Worm (Caenorhabditis elegans) whole organism, L4 larva: ENCODE data around the gene zip-9.

Experiments used
- Y48G9A.11 ChIP-seq: fragments of 200-800 bp; sonication (Bioruptor generic); IDR thresholded peaks from 2 replicates; pipeline ENCODE4 v1.3.6; 2022; ENCODE audit warnings: missing genetic modification reagents, missing genetic modification characterization, missing compliant biosample characterization
- ama-1 ChIP-seq: fragments of 150-350 bp; optimal IDR thresholded peaks from 2 replicates; lab custom pipeline; 2014; ENCODE audit warnings: inconsistent platforms, mixed read lengths
- dmd-8 ChIP-seq: fragments of 200-800 bp; sonication (Bioruptor generic); IDR thresholded peaks from 2 replicates; pipeline ENCODE4 v1.3.6; 2022; ENCODE audit warnings: missing genetic modification characterization, missing compliant biosample characterization
- egl-43 ChIP-seq: fragments of 200-800 bp; sonication (Bioruptor generic); IDR thresholded peaks from 2 replicates; pipeline ENCODE4 v1.3.6; 2022; ENCODE audit warnings: missing genetic modification reagents, missing genetic modification characterization, missing compliant biosample characterization
- hif-1 ChIP-seq, 2 experiments: sonication (generic microtip); optimal IDR thresholded peaks; 2 replicates each; lab custom pipeline; 2016 to 2017; ENCODE audit warnings: missing compliant biosample characterization in 2 of 2, missing genetic modification characterization in 2 of 2, missing genetic modification reagents in 2 of 2, missing genotype in 2 of 2, mild to moderate bottlenecking in 1 of 2
- jun-1 ChIP-seq: fragments of 150-350 bp; optimal IDR thresholded peaks from 2 replicates; lab custom pipeline; 2014; ENCODE audit warnings: missing biosample characterization, missing genetic modification reagents, missing genetic modification characterization
- lsy-2 ChIP-seq, 2 experiments: fragments of 150-350 bp in 1 of 2; sonication (generic microtip) in 1 of 2; optimal IDR thresholded peaks; 2 replicates each; lab custom pipeline; 2014 to 2017; ENCODE audit warnings: missing biosample characterization in 2 of 2, missing genetic modification characterization in 2 of 2
- nhr-10 ChIP-seq: fragments of 150-350 bp; optimal IDR thresholded peaks from 2 replicates; lab custom pipeline; 2014; ENCODE audit warnings: missing biosample characterization, missing genetic modification characterization
- nhr-237 ChIP-seq: sonication (generic microtip); optimal IDR thresholded peaks from 2 replicates; lab custom pipeline; 2017; ENCODE audit warnings: missing biosample characterization, missing genetic modification characterization
- saeg-2 ChIP-seq: fragments of 200-800 bp; sonication (Bioruptor generic); IDR thresholded peaks from 2 replicates; pipeline ENCODE4 v1.3.6; 2022; ENCODE audit warnings: missing genetic modification reagents, missing genetic modification characterization, missing compliant biosample characterization
- skn-1 ChIP-seq: fragments of 150-350 bp; optimal IDR thresholded peaks from 2 replicates; lab custom pipeline; 2014; ENCODE audit warnings: missing biosample characterization, missing genetic modification characterization
- unc-130 ChIP-seq: sonication (generic microtip); optimal IDR thresholded peaks from 2 replicates; lab custom pipeline; 2016; ENCODE audit warnings: missing genetic modification reagents, missing genetic modification characterization, missing compliant biosample characterization
- ztf-7 ChIP-seq: fragments of 150-350 bp; optimal IDR thresholded peaks from 2 replicates; lab custom pipeline; 2014; ENCODE audit warnings: missing biosample characterization, missing genetic modification characterization

DNA sequence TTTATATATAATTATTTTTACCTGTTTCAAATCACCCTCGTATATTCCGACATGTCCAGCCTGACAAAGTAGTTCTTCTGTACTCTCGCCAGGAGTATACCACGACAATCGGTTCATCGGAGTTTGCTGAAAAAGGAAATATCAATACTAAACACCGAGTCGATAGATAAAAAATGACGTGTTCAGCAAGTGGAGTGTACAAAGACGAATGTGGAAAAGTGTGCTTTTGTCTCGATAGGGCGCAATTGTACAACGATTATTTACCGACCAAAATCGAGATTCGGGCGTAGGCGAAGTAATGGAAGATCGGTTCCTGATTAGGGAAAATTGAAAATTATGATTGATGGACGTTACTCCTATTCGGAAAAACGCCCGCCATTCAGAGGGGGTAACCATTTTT is 18.3 kb downstream of the zip-9 start, which contains the start of gene vps-36:
- TF ChIP-seq saeg-2 (GFP tag; lab: Robert Waterston, UW), result no peak
- TF ChIP-seq Y48G9A.11 (GFP tag; lab: Robert Waterston, UW), result no peak
- no peak for TF ChIP-seq dmd-8 (GFP tag; lab: Robert Waterston, UW)
- no peak for TF ChIP-seq lsy-2 (tag; optimal IDR thresholded peaks at IDR 0.05; lab: Kevin White, UChicago)
- TF ChIP-seq egl-43, result no peak
- no peak for TF ChIP-seq ztf-7
- no peak for TF ChIP-seq unc-130 (GFP tag; lab: Kevin White, UChicago)
- TF ChIP-seq nhr-237 (tag; lab: Kevin White, UChicago), result no peak
- no peak for TF ChIP-seq hif-1 (tag; optimal IDR thresholded peaks at IDR 0.05; lab: Kevin White, UChicago)
- no peak for TF ChIP-seq jun-1 (tag; lab: Kevin White, UChicago)
- no peak for TF ChIP-seq ama-1 (lab: Kevin White, UChicago)
- TF ChIP-seq skn-1 (tag; lab: Kevin White, UChicago), result no peak
- TF ChIP-seq nhr-10 (tag; lab: Kevin White, UChicago), result no peak
